Worm (Caenorhabditis elegans) whole organism, L4/young adult: ENCODE measurements around the gene marc-2.

Experiments used
- W03F9.2 ChIP-seq: fragments of 150-350 bp; optimal IDR thresholded peaks from 2 replicates; lab custom pipeline; 2014; ENCODE audit warnings: missing biosample characterization, missing genetic modification characterization
- dao-5 ChIP-seq: sonication (generic microtip); optimal IDR thresholded peaks from 2 replicates; lab custom pipeline; 2016; ENCODE audit warnings: missing genotype, missing genetic modification characterization, moderate library complexity, missing compliant biosample characterization
- him-1 ChIP-seq: sonication (generic microtip); optimal IDR thresholded peaks from 2 replicates; lab custom pipeline; 2016; ENCODE audit warnings: missing genotype, missing genetic modification reagents, missing genetic modification characterization, missing compliant biosample characterization

The marc-2 gene

DNA sequence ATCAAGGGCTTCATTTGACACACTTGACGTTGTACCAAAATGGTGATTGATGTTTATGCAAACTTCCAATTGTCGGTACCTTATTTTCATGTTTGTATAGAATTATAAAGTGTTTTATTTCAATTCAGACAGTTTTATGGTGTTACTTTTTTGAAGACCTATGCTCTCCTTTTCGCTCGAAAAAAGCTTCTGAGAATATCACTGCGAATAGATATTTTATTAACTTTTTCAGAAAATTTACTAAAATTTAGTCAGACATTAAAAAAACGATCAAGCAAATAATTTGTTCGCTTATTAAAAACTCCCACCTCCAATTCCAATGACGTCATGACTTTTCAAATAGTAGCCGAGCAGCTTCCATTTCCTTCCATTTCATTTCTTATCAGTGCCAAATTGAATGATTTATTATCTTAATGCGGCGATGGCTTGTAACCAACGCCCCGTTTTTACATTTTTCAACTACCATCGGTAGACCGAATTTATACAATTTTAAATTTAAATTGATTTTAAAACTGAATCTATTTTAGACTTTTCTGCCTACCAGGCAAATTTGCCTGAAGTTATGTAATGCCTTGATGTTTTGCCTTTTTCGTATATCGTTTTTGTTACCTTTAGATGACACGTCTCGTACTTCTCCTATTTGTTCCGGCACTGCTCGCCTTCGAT, 13.8 kb downstream of the marc-2 start, which contains the start of gene M28.10:
Gene M28.10, plus strand, starts transcription at position 616 of the 666 bp plus-strand sequence.
- TF ChIP-seq W03F9.2 (tag; lab: Kevin White, UChicago): no peak
- TF ChIP-seq dao-5 (tag; lab: Kevin White, UChicago): no peak
- no peak for TF ChIP-seq him-1 (tag; lab: Kevin White, UChicago)

DNA sequence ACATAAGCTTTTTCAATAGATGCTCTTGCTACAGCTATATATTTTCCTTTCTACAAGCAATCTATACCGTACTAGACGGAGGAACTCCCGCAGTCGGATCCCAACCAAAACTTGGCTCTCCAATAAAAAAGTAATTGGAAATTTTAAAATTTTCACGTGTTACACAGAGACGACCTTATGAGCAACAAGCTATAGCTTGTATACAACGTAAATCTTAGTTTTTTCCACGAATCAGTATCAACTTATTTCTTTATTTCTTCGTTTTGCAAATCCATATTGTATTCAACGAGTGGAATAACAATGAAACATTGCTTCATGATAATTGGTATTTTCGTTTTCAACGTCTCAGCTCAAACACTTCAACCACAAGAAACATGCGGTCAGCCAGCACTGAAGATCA, 17.4 kb downstream of the marc-2 start, which contains the start of gene M28.4:
Gene M28.4, plus strand, starts transcription at position 301 of the 400 bp plus-strand sequence.
- no peak for TF ChIP-seq him-1 (tag; lab: Kevin White, UChicago)
- TF ChIP-seq W03F9.2 (tag; lab: Kevin White, UChicago): no peak
- TF ChIP-seq dao-5 (tag; lab: Kevin White, UChicago): no peak

DNA sequence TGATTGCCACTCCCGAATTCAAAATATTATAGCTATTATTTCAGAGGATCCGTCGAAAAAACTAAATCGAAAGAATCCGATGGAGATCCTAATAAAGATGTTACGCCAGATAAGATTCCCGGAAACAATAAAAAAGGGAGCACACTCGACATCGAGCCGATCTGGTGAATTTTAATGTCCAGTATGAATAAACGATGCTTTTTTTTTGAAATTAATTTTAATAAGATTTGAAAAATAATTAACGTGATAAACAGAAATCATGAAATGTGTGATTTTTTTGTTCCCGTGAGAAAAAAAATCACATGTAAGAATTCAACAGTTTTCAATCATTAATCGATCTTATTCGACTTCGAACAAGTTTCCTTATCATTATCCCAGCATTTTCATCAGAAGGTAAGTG, 21.7 kb downstream of the marc-2 start, which contains the start of gene M28.9:
Gene M28.9, plus strand, starts transcription at position 301 of the 400 bp plus-strand sequence.
- no peak for TF ChIP-seq dao-5 (tag; lab: Kevin White, UChicago)
- TF ChIP-seq him-1 (tag; lab: Kevin White, UChicago): no peak
- no peak for TF ChIP-seq W03F9.2 (tag; lab: Kevin White, UChicago)

DNA sequence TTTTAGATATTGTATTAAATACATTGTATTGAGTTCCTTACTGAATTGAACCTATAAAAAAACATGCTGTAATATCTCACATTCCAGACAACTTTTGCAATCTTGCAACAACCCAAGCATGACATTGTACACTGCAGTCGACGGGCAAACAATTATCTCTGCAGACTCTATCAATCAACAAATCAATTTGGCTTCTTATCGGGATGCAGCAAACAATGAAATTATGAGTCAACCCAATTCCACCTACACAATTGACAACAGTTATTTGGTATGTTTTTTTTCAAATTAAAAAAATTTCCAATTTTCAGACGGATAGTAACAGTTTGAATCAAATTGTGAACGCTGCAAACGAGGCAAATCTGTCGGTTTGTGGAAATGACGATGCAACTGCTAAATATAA, 29.8 kb downstream of the marc-2 start:
- no peak for TF ChIP-seq dao-5 (tag; lab: Kevin White, UChicago)

DNA sequence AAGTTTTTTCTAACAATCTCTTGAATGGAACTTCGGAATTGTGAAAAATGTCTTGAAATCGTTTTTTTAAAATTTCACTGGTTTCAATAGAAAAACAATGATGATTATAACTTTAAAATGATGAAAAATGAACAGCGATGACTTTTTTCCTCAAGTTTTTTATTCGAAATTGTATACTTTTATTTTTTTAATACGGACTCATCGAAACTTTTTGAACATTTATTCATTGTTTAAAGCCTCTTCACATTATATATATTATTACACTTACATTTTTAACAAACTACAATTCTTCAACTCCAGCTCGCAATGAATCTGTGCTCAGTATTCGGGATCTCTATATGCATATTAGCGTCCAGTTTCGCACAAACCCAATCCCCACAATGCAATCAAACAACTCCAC, 32.8 kb downstream of the marc-2 start, which contains the start of gene M28.8:
Gene M28.8, plus strand, starts transcription at position 301 of the 400 bp plus-strand sequence.
- TF ChIP-seq him-1 (tag; lab: Kevin White, UChicago): no peak
- TF ChIP-seq W03F9.2 (tag; lab: Kevin White, UChicago): no peak
- no peak for TF ChIP-seq dao-5 (tag; lab: Kevin White, UChicago)

DNA sequence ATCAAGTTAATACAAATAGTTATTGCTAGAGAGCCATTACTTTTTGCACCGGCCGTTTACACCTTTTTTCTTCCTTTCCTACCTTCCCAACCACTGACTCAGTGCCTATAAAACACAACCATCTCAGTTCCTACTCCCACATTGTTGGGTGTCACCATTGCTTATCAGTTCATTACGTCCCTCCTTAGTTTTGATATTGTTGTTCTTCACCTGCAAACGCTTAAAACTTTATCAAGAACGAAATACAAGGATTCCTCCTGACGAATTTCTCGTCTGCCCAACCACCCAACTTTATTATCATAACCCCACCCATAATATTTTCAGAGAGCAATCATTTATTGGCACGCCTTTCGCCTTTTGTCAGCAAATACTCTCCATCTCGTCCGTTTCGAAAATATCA, 33.7 kb downstream of the marc-2 start:
- TF ChIP-seq him-1 (tag; lab: Kevin White, UChicago) (no peak), dao-5 (tag; lab: Kevin White, UChicago) (no peak), W03F9.2 (tag; lab: Kevin White, UChicago) (no peak)

DNA sequence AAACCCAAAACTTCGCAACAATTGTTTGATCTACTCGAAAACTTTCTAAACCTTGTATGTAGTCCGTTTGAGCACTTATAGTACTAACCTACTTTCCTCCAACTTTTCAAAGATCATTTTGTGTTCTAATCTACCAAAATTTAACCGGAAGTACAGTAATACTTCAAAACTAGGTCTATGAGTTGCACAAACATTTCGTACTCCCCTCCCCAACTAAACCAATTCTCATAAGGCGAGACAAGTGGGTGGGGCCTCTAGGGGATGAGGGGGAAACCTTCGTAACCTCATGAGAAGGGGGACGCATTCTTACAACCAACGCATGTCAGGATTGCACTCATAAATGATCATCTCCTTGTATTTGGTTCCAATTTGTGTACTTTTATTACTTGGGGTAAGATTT, 38.8 kb downstream of the marc-2 start, which contains the start of gene cutl-9:
Gene cutl-9, plus strand, starts transcription at position 301 of the 400 bp plus-strand sequence.
- TF ChIP-seq him-1 (tag; lab: Kevin White, UChicago) (no peak), W03F9.2 (tag; lab: Kevin White, UChicago) (no peak), dao-5 (tag; lab: Kevin White, UChicago) (no peak)

DNA sequence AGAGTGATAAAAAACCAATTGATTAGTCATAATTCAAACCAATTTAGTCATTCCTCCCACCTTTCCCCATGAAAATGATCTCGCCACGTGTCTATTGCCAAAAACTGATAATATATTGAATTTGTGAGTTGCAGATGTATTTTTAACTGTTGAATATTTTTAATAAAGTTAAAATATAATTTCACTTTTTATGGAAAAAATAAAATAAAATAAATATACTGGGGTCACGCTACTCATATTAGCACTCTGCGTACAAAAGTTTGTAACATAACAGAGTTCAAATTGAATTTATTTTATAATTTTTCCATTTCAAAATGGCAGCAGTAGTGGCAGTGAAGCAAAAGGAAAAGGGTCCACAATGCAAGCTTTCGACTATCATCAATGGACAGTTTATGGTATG, 42.6 kb downstream of the marc-2 start, which contains the start of gene C14A4.13:
Gene C14A4.13, plus strand, starts transcription at position 301 of the 400 bp plus-strand sequence.
- TF ChIP-seq dao-5 (tag; lab: Kevin White, UChicago) (no peak), him-1 (tag; lab: Kevin White, UChicago) (no peak), W03F9.2 (tag; lab: Kevin White, UChicago) (no peak)

DNA sequence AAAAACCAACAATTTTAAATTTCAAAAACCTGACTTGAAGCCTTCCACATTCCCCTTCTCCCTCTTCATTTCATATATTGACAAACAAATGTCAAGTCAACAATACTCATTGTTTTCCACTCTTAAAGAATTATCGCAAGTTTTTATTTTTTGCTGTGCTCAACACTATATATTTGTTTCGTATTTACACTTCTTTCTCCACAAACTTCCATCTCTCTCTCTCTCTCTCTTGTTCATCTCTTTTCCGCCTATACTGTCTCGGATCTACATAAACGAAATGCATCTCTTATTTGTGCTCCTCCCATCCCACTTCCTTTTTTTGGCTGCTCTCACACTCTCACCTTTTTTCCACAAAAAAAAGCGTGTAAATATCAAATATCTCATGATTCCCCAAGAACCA, 48.0 kb downstream of the marc-2 start, which contains the start of gene C14A4.12:
Gene C14A4.12, plus strand, starts transcription at position 301 of the 400 bp plus-strand sequence.
- no peak for TF ChIP-seq him-1 (tag; lab: Kevin White, UChicago)
- TF ChIP-seq dao-5 (tag; lab: Kevin White, UChicago): no peak
